Fruit fly (Drosophila melanogaster): Measurements from ENCODE around the gene CG42570.
A peak's percentile ranks its signal among the peaks of the same experiment; 100 is the strongest.

The CG42570 gene

dm6 chr3L:15752786-15753185 lies 35.2 kb downstream of the CG42570 start:
- TF ChIP-seq brk (GFP tag; optimal IDR thresholded peaks at IDR 0.05), result no peak
- TF ChIP-seq Rel (GFP tag; optimal IDR thresholded peaks at IDR 0.05), result no peak
- TF ChIP-seq Rel (tag; optimal IDR thresholded peaks at IDR 0.05), result no peak
- peak; percentile 3 for TF ChIP-seq ey (GFP tag; optimal IDR thresholded peaks at IDR 0.05)
- TF ChIP-seq dmrt93B (GFP tag; optimal IDR thresholded peaks at IDR 0.05), result no peak

dm6 chr3L:15755114-15755513 lies 37.5 kb downstream of the CG42570 start:
- TF ChIP-seq ey (GFP tag; optimal IDR thresholded peaks at IDR 0.05) (no peak), Vsx2 (GFP tag; optimal IDR thresholded peaks at IDR 0.05; ENCODE audit: partially characterized antibody) (no peak), dsf (GFP tag; optimal IDR thresholded peaks at IDR 0.05; ENCODE audit: borderline replicate concordance) (no peak), CrebA (GFP tag; optimal IDR thresholded peaks at IDR 0.05; ENCODE audit: borderline replicate concordance) (no peak), sage (GFP tag; optimal IDR thresholded peaks at IDR 0.05) (no peak), brk (GFP tag; optimal IDR thresholded peaks at IDR 0.05) (no peak), Myc (optimal IDR thresholded peaks at IDR 0.05) (no peak), GATAd (GFP tag; optimal IDR thresholded peaks at IDR 0.05) (no peak), OdsH (GFP tag; optimal IDR thresholded peaks at IDR 0.05) (no peak), Jra (GFP tag; optimal IDR thresholded peaks at IDR 0.05) (no peak), Hnf4 (GFP tag; optimal IDR thresholded peaks at IDR 0.05) (no peak), N (GFP tag; optimal IDR thresholded peaks at IDR 0.05) (no peak), CG9705 (GFP tag; optimal IDR thresholded peaks at IDR 0.05) (no peak), CG32264 (GFP tag; optimal IDR thresholded peaks at IDR 0.05) (no peak), usp (GFP tag; optimal IDR thresholded peaks at IDR 0.05) (no peak), tai (GFP tag; optimal IDR thresholded peaks at IDR 0.05) (no peak), Hr83 (GFP tag; optimal IDR thresholded peaks at IDR 0.05; ENCODE audit: poor library complexity, severe bottlenecking) (no peak)

dm6 chr3L:15757851-15758250 lies 40.2 kb downstream of the CG42570 start:
- TF ChIP-seq CG32264 (GFP tag; optimal IDR thresholded peaks at IDR 0.05), result no peak
- no peak for TF ChIP-seq jim (GFP tag; optimal IDR thresholded peaks at IDR 0.05)
- TF ChIP-seq dmrt93B (GFP tag; optimal IDR thresholded peaks at IDR 0.05), result no peak
- no peak for TF ChIP-seq OdsH (GFP tag; optimal IDR thresholded peaks at IDR 0.05)

- TF ChIP-seq brk (GFP tag; optimal IDR thresholded peaks at IDR 0.05), result no peak
- TF ChIP-seq usp (GFP tag; optimal IDR thresholded peaks at IDR 0.05), result no peak
- TF ChIP-seq Myc (optimal IDR thresholded peaks at IDR 0.05), result no peak
- TF ChIP-seq sv (GFP tag; optimal IDR thresholded peaks at IDR 0.05), result no peak
- no peak for TF ChIP-seq Mio (GFP tag; optimal IDR thresholded peaks at IDR 0.05)
- TF ChIP-seq foxo (GFP tag; optimal IDR thresholded peaks at IDR 0.05), result no peak
- TF ChIP-seq dl (GFP tag; optimal IDR thresholded peaks at IDR 0.05; ENCODE audit: insufficient read depth in 1 of 2, partially characterized antibody in 2 of 2), result no peak
- TF ChIP-seq Vsx2 (GFP tag; optimal IDR thresholded peaks at IDR 0.05; ENCODE audit: partially characterized antibody), result no peak
- TF ChIP-seq CG32264 (GFP tag; optimal IDR thresholded peaks at IDR 0.05), result no peak
- no peak for TF ChIP-seq tai (GFP tag; optimal IDR thresholded peaks at IDR 0.05)
- TF ChIP-seq lola (GFP tag; optimal IDR thresholded peaks at IDR 0.05), result no peak
Observed at dm6 chr3L:15758668-15759067, 41.0 kb downstream of the CG42570 start.

dm6 chr3L:15760467-15760866 lies 42.8 kb downstream of the CG42570 start:
- TF ChIP-seq HLH106 (tag; optimal IDR thresholded peaks at IDR 0.05) (no peak), br (GFP tag; optimal IDR thresholded peaks at IDR 0.05) (no peak), Rel (GFP tag; optimal IDR thresholded peaks at IDR 0.05) (no peak), Rel (tag; optimal IDR thresholded peaks at IDR 0.05) (no peak), Dif (GFP tag; optimal IDR thresholded peaks at IDR 0.05; ENCODE audit: partially characterized antibody) (no peak), usp (GFP tag; optimal IDR thresholded peaks at IDR 0.05) (no peak), dl (GFP tag; optimal IDR thresholded peaks at IDR 0.05; ENCODE audit: insufficient read depth in 1 of 2, partially characterized antibody in 2 of 2) (no peak), woc (GFP tag; optimal IDR thresholded peaks at IDR 0.05) (no peak), dsf (GFP tag; optimal IDR thresholded peaks at IDR 0.05; ENCODE audit: borderline replicate concordance) (no peak), h (GFP tag; optimal IDR thresholded peaks at IDR 0.05) (no peak), GATAd (GFP tag; optimal IDR thresholded peaks at IDR 0.05) (no peak), tai (GFP tag; optimal IDR thresholded peaks at IDR 0.05) (no peak), foxo (GFP tag; optimal IDR thresholded peaks at IDR 0.05) (no peak), Vsx2 (GFP tag; optimal IDR thresholded peaks at IDR 0.05; ENCODE audit: partially characterized antibody) (no peak)
